Fruit fly (Drosophila melanogaster) S2 (cell line): ENCODE measurements around the gene Jon65Aiii.

Experiments used
- CG8478 ChIP-seq: fragments of >200 bp; optimal IDR thresholded peaks from 2 replicates; lab custom pipeline; 2018
- CTCF ChIP-seq, 2 experiments: fragments of >200 bp; optimal IDR thresholded peaks; 2 replicates each; lab custom pipeline; 2018

dm6 chr3L:6034916-6035315, 15.6 kb upstream of the Jon65Aiii start, which contains the start of gene yip7:
- TF ChIP-seq CG8478 (no peak), CTCF (optimal IDR thresholded peaks at IDR 0.05; lab: Kevin White, UChicago) (no peak)
